Fruit fly (Drosophila melanogaster): Measurements from ENCODE around the gene mRpL22.

Gene mRpL22

dm6 chrX:16760542-16760941, 23.2 kb upstream of the mRpL22 start:
- TF ChIP-seq D19A (tag; optimal IDR thresholded peaks at IDR 0.05), result peak; percentile 73
- TF ChIP-seq Hsf (GFP tag; optimal IDR thresholded peaks at IDR 0.05), result no peak

- TF ChIP-seq Drgx (GFP tag; IDR thresholded peaks at IDR 0.05), result peak; percentile 61
- 0 out of 3 replicates have a peak, but pooled peaks have one; percentile 17 for TF ChIP-seq ase (GFP tag; IDR thresholded peaks at IDR 0.05)
- peak; percentile 63 for TF ChIP-seq D19A (tag; optimal IDR thresholded peaks at IDR 0.05)
- TF ChIP-seq lbe (GFP tag; optimal IDR thresholded peaks at IDR 0.05), result peak; percentile 43
- 0 out of 3 replicates have a peak, but pooled peaks have one; percentile 11 for TF ChIP-seq row (GFP tag; IDR thresholded peaks at IDR 0.05)
- no peak for TF ChIP-seq CG13123 (GFP tag; optimal IDR thresholded peaks at IDR 0.05)
- peak; percentile 12; the same call in 1 of the 2 replicates for TF ChIP-seq Ptx1 (GFP tag; IDR thresholded peaks at IDR 0.05)
- peak; percentile 34 for TF ChIP-seq sens (GFP tag)
- TF ChIP-seq CG9215 (GFP tag; IDR thresholded peaks at IDR 0.05), result no peak
These were observed 22.2 kb upstream of the mRpL22 start for dm6 chrX:16761531-16761930.

- TF ChIP-seq pita (GFP tag; optimal IDR thresholded peaks at IDR 0.05) (no peak), insv (GFP tag; optimal IDR thresholded peaks at IDR 0.05) (no peak), gsb (GFP tag; IDR thresholded peaks at IDR 0.05) (no peak), CG12391 (tag; optimal IDR thresholded peaks at IDR 0.05) (no peak), CG17829 (tag; optimal IDR thresholded peaks at IDR 0.05) (no peak), Dref (GFP tag; IDR thresholded peaks at IDR 0.05) (no peak), seq (GFP tag; IDR thresholded peaks at IDR 0.05) (no peak), cad (GFP tag; optimal IDR thresholded peaks at IDR 0.05) (no peak), sug (tag; optimal IDR thresholded peaks at IDR 0.05) (no peak), CG3995 (GFP tag; optimal IDR thresholded peaks at IDR 0.05) (no peak), CG17359 (tag; optimal IDR thresholded peaks at IDR 0.05) (no peak), grn (GFP tag; optimal IDR thresholded peaks at IDR 0.05) (no peak), dysf (GFP tag; IDR thresholded peaks at IDR 0.05) (peak; percentile 26; the same call in 1 of the 3 replicates), otp (GFP tag; IDR thresholded peaks at IDR 0.05) (no peak), lab (GFP tag; optimal IDR thresholded peaks at IDR 0.05) (no peak), nerfin-1 (tag; optimal IDR thresholded peaks at IDR 0.05) (no peak), CG10267 (tag; optimal IDR thresholded peaks at IDR 0.05) (no peak), pzg (GFP tag; optimal IDR thresholded peaks at IDR 0.05) (no peak), aop (GFP tag; IDR thresholded peaks at IDR 0.05) (no peak), CG6765 (GFP tag; optimal IDR thresholded peaks at IDR 0.05) (no peak), knrl (GFP tag; IDR thresholded peaks at IDR 0.05; ENCODE audit: partially characterized antibody) (no peak), Mrtf (GFP tag; IDR thresholded peaks at IDR 0.05) (no peak), zfh1 (GFP tag; IDR thresholded peaks at IDR 0.05) (0 out of 3 replicates have a peak, but pooled peaks have one; percentile 13), Opbp (GFP tag; IDR thresholded peaks at IDR 0.05; ENCODE audit: partially characterized antibody) (no peak), Med (GFP tag) (peak; percentile 80), CG14667 (GFP tag; IDR thresholded peaks at IDR 0.05) (no peak), prd (optimal IDR thresholded peaks at IDR 0.05) (no peak), prd (GFP tag; IDR thresholded peaks at IDR 0.05) (no peak), Camta (GFP tag; optimal IDR thresholded peaks at IDR 0.05) (no peak), CG2712 (tag; optimal IDR thresholded peaks at IDR 0.05) (peak; percentile 15), CG12104 (GFP tag; optimal IDR thresholded peaks at IDR 0.05) (no peak), ems (GFP tag; optimal IDR thresholded peaks at IDR 0.05) (no peak), Sry-δ (GFP tag; optimal IDR thresholded peaks at IDR 0.05) (no peak), dmrt99B (tag; optimal IDR thresholded peaks at IDR 0.05) (peak; percentile 23), Gsc (GFP tag; IDR thresholded peaks at IDR 0.05) (no peak), phol (tag; optimal IDR thresholded peaks at IDR 0.05) (no peak), CG12219 (GFP tag; optimal IDR thresholded peaks at IDR 0.05) (no peak), CG18262 (tag; optimal IDR thresholded peaks at IDR 0.05) (peak; percentile 6), chif (GFP tag; optimal IDR thresholded peaks at IDR 0.05) (no peak), Dfd (GFP tag; optimal IDR thresholded peaks at IDR 0.05) (no peak)
These were observed 18.8 kb upstream of the mRpL22 start for dm6 chrX:16764955-16765354.

Data from whole organism, embryonic.